Worm (Caenorhabditis elegans) whole organism, young adult: ENCODE measurements around the gene F36D3.14.

Experiments
- F39B2.1 ChIP-seq: fragments of 200-800 bp; sonication (Bioruptor generic); IDR thresholded peaks from 2 replicates; pipeline ENCODE4 v1.3.6; 2022; ENCODE audit warnings: missing genetic modification reagents, missing genetic modification characterization, missing compliant biosample characterization
- T26A5.8 ChIP-seq: sonication (generic microtip); optimal IDR thresholded peaks from 2 replicates; lab custom pipeline; 2016; ENCODE audit warnings: missing genetic modification characterization, missing compliant biosample characterization
- ama-1 ChIP-seq, 3 experiments: fragments of 150-350 bp in 1 of 3; sonication (generic microtip) in 2 of 3; optimal IDR thresholded peaks; 2 replicates each; lab custom pipeline; 2014 to 2018; ENCODE audit warnings: missing biosample characterization in 2 of 3, missing genetic modification characterization in 2 of 3, missing genetic modification reagents in 2 of 3
- madf-3 ChIP-seq: fragments of 200-800 bp; sonication (Bioruptor generic); IDR thresholded peaks from 2 replicates; pipeline ENCODE4 v1.3.6; 2022; ENCODE audit warnings: missing genetic modification reagents, missing genetic modification characterization, missing compliant biosample characterization
- unc-130 ChIP-seq: sonication (generic microtip); optimal IDR thresholded peaks from 2 replicates; lab custom pipeline; 2016; ENCODE audit warnings: missing genetic modification reagents, missing genetic modification characterization, missing compliant biosample characterization

- TF ChIP-seq madf-3 (no peak), T26A5.8 (tag; lab: Kevin White, UChicago) (no peak), unc-130 (GFP tag; lab: Kevin White, UChicago) (no peak), ama-1 (optimal IDR thresholded peaks at IDR 0.05; lab: Kevin White, UChicago) (no peak), ama-1 (GFP tag; optimal IDR thresholded peaks at IDR 0.05; lab: Kevin White, UChicago) (no peak), F39B2.1 (GFP tag; lab: Robert Waterston, UW) (no peak)
Observed at ce11 chrV:16455065-16455464, 48.0 kb downstream of the F36D3.14 start, which contains the start of gene str-14.
